Worm (Caenorhabditis elegans) whole organism, early embryonic: ENCODE data around the gene C33D9.10.

ENCODE experiments used
- B0310.2 ChIP-seq: sonication (generic microtip); optimal IDR thresholded peaks from 2 replicates; lab custom pipeline; 2016; ENCODE audit warnings: mild to moderate bottlenecking, missing genetic modification characterization, missing compliant biosample characterization
- aly-1 ChIP-seq: sonication (generic microtip); optimal IDR thresholded peaks from 2 replicates; lab custom pipeline; 2016; ENCODE audit warnings: missing genetic modification characterization, missing compliant biosample characterization
- ama-1 ChIP-seq: fragments of 150-350 bp; optimal IDR thresholded peaks from 2 replicates; lab custom pipeline; 2014
- ceh-13 ChIP-seq: fragments of 200-800 bp; sonication (Bioruptor generic); optimal IDR thresholded peaks from 2 replicates; lab custom pipeline; 2018; ENCODE audit warnings: mild to moderate bottlenecking, missing genetic modification characterization, missing compliant biosample characterization
- ceh-36 ChIP-seq: sonication (generic microtip); optimal IDR thresholded peaks from 2 replicates; lab custom pipeline; 2016; ENCODE audit warnings: missing genetic modification characterization, inconsistent platforms, missing compliant biosample characterization
- ets-7 ChIP-seq: sonication (generic microtip); optimal IDR thresholded peaks from 2 replicates; lab custom pipeline; 2016; ENCODE audit warnings: missing genotype, missing genetic modification characterization, missing compliant biosample characterization
- flt-1 ChIP-seq: fragments of 200-800 bp; sonication (Bioruptor generic); IDR thresholded peaks from 2 replicates; pipeline ENCODE4 v1.3.6; 2022; ENCODE audit warnings: missing genetic modification characterization, missing compliant biosample characterization
- hmbx-1 ChIP-seq: sonication (generic microtip); optimal IDR thresholded peaks from 2 replicates; lab custom pipeline; 2016; ENCODE audit warnings: mild to moderate bottlenecking, missing genetic modification characterization, missing compliant biosample characterization
- hmg-4 ChIP-seq: fragments of 200-800 bp; sonication (Bioruptor generic); optimal IDR thresholded peaks from 2 replicates; lab custom pipeline; 2018; ENCODE audit warnings: mild to moderate bottlenecking, missing genetic modification characterization, missing compliant biosample characterization
- hnd-1 ChIP-seq: sonication (generic microtip); optimal IDR thresholded peaks from 2 replicates; lab custom pipeline; 2016; ENCODE audit warnings: missing genetic modification characterization, missing compliant biosample characterization
- scrt-1 ChIP-seq: fragments of 200-800 bp; sonication (Bioruptor generic); IDR thresholded peaks from 2 replicates; pipeline ENCODE4 v1.3.6; 2022; ENCODE audit warnings: missing genetic modification characterization, missing compliant biosample characterization
- sea-1 ChIP-seq: fragments of 200-800 bp; sonication (Bioruptor generic); conservative IDR thresholded peaks from 2 replicates; pipeline ENCODE4 v1.3.6; 2022; ENCODE audit warnings: missing genetic modification characterization, missing compliant biosample characterization
- tbx-11 ChIP-seq: fragments of 200-800 bp; sonication (Bioruptor generic); IDR thresholded peaks from 2 replicates; pipeline ENCODE4 v1.3.6; 2022; ENCODE audit warnings: missing genetic modification characterization, missing compliant biosample characterization
- tra-4 ChIP-seq: sonication (generic microtip); optimal IDR thresholded peaks from 2 replicates; lab custom pipeline; 2017; ENCODE audit warnings: missing genetic modification characterization, missing compliant biosample characterization

DNA sequence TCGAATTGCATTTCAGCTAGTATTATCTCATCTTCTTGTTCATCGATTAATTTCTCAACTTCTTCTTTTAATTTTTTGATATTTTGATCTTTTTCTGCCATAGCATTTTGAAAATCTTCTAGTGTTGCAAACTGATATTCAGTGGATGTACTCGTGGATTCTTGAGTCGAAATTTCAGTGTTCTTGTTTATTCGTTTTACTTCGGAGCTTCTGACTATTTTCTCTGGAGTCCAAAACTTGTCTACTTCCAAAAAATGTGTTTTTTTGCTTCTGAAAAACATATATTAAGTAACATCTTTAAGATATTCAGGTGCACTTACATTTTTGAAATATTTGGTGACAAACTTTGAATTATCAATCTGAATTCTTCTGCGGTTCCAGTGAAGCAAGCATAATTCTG lies 18.4 kb downstream of the C33D9.10 start, which contains the start of gene F20C5.5:
- TF ChIP-seq aly-1 = no peak
- TF ChIP-seq ama-1 = no peak
- no peak for TF ChIP-seq tbx-11 (GFP tag; lab: Robert Waterston, UW)
- TF ChIP-seq hnd-1 (tag; lab: Kevin White, UChicago) = no peak
- no peak for TF ChIP-seq scrt-1 (GFP tag; lab: Robert Waterston, UW)
- TF ChIP-seq ceh-13 (GFP tag; lab: Kevin White, UChicago) = no peak
- TF ChIP-seq tra-4 = no peak
- TF ChIP-seq ets-7 (tag; lab: Kevin White, UChicago) = no peak
- no peak for TF ChIP-seq flt-1 (GFP tag; lab: Robert Waterston, UW)
- TF ChIP-seq sea-1 (GFP tag; lab: Robert Waterston, UW) = no peak
- no peak for TF ChIP-seq hmbx-1 (tag; lab: Kevin White, UChicago)
- no peak for TF ChIP-seq hmg-4 (GFP tag; lab: Kevin White, UChicago)
- TF ChIP-seq ceh-36 (tag; lab: Kevin White, UChicago) = no peak
- no peak for TF ChIP-seq B0310.2
